Fruit fly (Drosophila melanogaster) whole organism, embryonic: ENCODE data around the gene Tsc1.

ENCODE experiments used
- BEAF-32 ChIP-seq: fragments of 200-800 bp; sonication (Bioruptor generic); optimal IDR thresholded peaks from 3 replicates; lab custom pipeline; 2017; ENCODE audit warnings: missing biosample characterization, missing genetic modification characterization, mild to moderate bottlenecking, moderate library complexity, missing genetic modification reagents
- Bteb2 ChIP-seq: fragments of 200-800 bp; sonication (Bioruptor generic); optimal IDR thresholded peaks from 2 replicates; lab custom pipeline; 2016; ENCODE audit warnings: missing biosample characterization, missing genetic modification characterization
- CG10267 ChIP-seq: fragments of 200-800 bp; sonication (Bioruptor generic); optimal IDR thresholded peaks from 2 replicates; lab custom pipeline; 2018; ENCODE audit warnings: missing biosample characterization, mild to moderate bottlenecking, missing genetic modification characterization, moderate library complexity
- CG10366 ChIP-seq: fragments of 200-800 bp; sonication (Bioruptor generic); IDR thresholded peaks from 2 replicates; pipeline ENCODE4 v1.3.6; 2022; ENCODE audit warnings: missing biosample characterization, missing genetic modification characterization
- CG11093 ChIP-seq: fragments of 200-800 bp; sonication (Bioruptor generic); IDR thresholded peaks from 3 replicates; pipeline ENCODE4 v1.3.6; 2022; ENCODE audit warnings: missing biosample characterization, missing genetic modification characterization
- CG11247 ChIP-seq: fragments of 200-800 bp; sonication (Bioruptor generic); IDR thresholded peaks from 2 replicates; pipeline ENCODE4 v1.3.6; 2022; ENCODE audit warnings: missing biosample characterization, missing genetic modification characterization
- CG12391 ChIP-seq: fragments of 200-800 bp; sonication (Bioruptor generic); optimal IDR thresholded peaks from 3 replicates; lab custom pipeline; 2018; ENCODE audit warnings: missing biosample characterization, mild to moderate bottlenecking, missing genetic modification characterization, moderate library complexity
- CG13775 ChIP-seq: fragments of 200-800 bp; sonication (Bioruptor generic); optimal IDR thresholded peaks from 3 replicates; lab custom pipeline; 2017; ENCODE audit warnings: missing biosample characterization, mild to moderate bottlenecking, missing genetic modification characterization
- CG14050 ChIP-seq: fragments of 200-800 bp; sonication (Bioruptor generic); IDR thresholded peaks from 3 replicates; pipeline ENCODE4 v1.3.6; 2022; ENCODE audit warnings: missing biosample characterization, missing genetic modification characterization
- CG14667 ChIP-seq: fragments of 200-800 bp; sonication (Bioruptor generic); IDR thresholded peaks from 2 replicates; pipeline ENCODE4 v1.3.6; 2022; ENCODE audit warnings: missing biosample characterization, missing genetic modification characterization
- CG16779 ChIP-seq: fragments of 200-800 bp; sonication (Bioruptor generic); IDR thresholded peaks from 2 replicates; pipeline ENCODE4 v1.3.6; 2022; ENCODE audit warnings: missing biosample characterization, missing genetic modification characterization
- CG17385 ChIP-seq: fragments of 200-800 bp; sonication (Bioruptor generic); optimal IDR thresholded peaks from 3 replicates; lab custom pipeline; 2018; ENCODE audit warnings: missing biosample characterization, mild to moderate bottlenecking, missing genetic modification characterization
- CG2199 ChIP-seq: fragments of 200-800 bp; sonication (Bioruptor generic); IDR thresholded peaks from 3 replicates; pipeline ENCODE4 v1.3.6; 2022; ENCODE audit warnings: missing biosample characterization, missing genetic modification characterization
- CG2889 ChIP-seq: fragments of 200-800 bp; sonication (Bioruptor generic); IDR thresholded peaks from 3 replicates; pipeline ENCODE4 v1.3.6; 2022; ENCODE audit warnings: missing biosample characterization, missing genetic modification characterization
- CG33213 ChIP-seq: fragments of 200-800 bp; sonication (Bioruptor generic); optimal IDR thresholded peaks from 3 replicates; lab custom pipeline; 2016; ENCODE audit warnings: missing biosample characterization, missing genetic modification characterization
- CG4360 ChIP-seq: fragments of 200-800 bp; sonication (Bioruptor generic); IDR thresholded peaks from 2 replicates; pipeline ENCODE4 v1.3.6; 2022; ENCODE audit warnings: missing biosample characterization, missing genetic modification characterization
- CG6813 ChIP-seq: fragments of 200-800 bp; sonication (Bioruptor generic); optimal IDR thresholded peaks from 2 replicates; lab custom pipeline; 2017; ENCODE audit warnings: missing biosample characterization, missing genetic modification characterization, mild to moderate bottlenecking, moderate library complexity, missing genetic modification reagents
- CG7963 ChIP-seq: fragments of 200-800 bp; sonication (Bioruptor generic); IDR thresholded peaks from 3 replicates; pipeline ENCODE4 v1.3.6; 2022; ENCODE audit warnings: missing biosample characterization, missing genetic modification characterization; ENCODE audit not compliant: partially characterized antibody
- CG8281 ChIP-seq: fragments of 200-800 bp; sonication (Bioruptor generic); optimal IDR thresholded peaks from 2 replicates; lab custom pipeline; 2018; ENCODE audit warnings: missing biosample characterization, mild to moderate bottlenecking, missing genetic modification characterization, moderate library complexity
- CG8388 ChIP-seq: fragments of 200-800 bp; sonication (Bioruptor generic); optimal IDR thresholded peaks from 2 replicates; lab custom pipeline; 2019; ENCODE audit warnings: missing biosample characterization, mild to moderate bottlenecking, missing genetic modification characterization, moderate library complexity
- CG8478 ChIP-seq: fragments of >200 bp; optimal IDR thresholded peaks from 2 replicates; lab custom pipeline; 2018
- CG9437 ChIP-seq: fragments of 200-800 bp; sonication (Bioruptor generic); optimal IDR thresholded peaks from 2 replicates; lab custom pipeline; 2018; ENCODE audit warnings: missing biosample characterization, mild to moderate bottlenecking, missing genetic modification characterization
- CG9876 ChIP-seq: fragments of 200-800 bp; sonication (Bioruptor generic); optimal IDR thresholded peaks from 2 replicates; lab custom pipeline; 2016; ENCODE audit warnings: missing biosample characterization, missing genetic modification characterization
- D19A ChIP-seq: fragments of 200-800 bp; optimal IDR thresholded peaks from 3 replicates; lab custom pipeline; 2019; ENCODE audit warnings: missing biosample characterization, mild to moderate bottlenecking, missing genetic modification characterization, moderate library complexity
- Doc3 ChIP-seq: fragments of 200-800 bp; sonication (Bioruptor generic); IDR thresholded peaks from 3 replicates; pipeline ENCODE4 v1.3.6; 2022; ENCODE audit warnings: missing biosample characterization, missing genetic modification characterization; ENCODE audit not compliant: partially characterized antibody
- ERR ChIP-seq: fragments of 200-800 bp; sonication (Bioruptor generic); optimal IDR thresholded peaks from 2 replicates; lab custom pipeline; 2016; ENCODE audit warnings: missing biosample characterization, missing genetic modification characterization
- Hr78 ChIP-seq, 2 experiments: fragments of 200-800 bp in 1 of 2; fragments of >200 bp in 1 of 2; sonication (Bioruptor generic) in 1 of 2; optimal IDR thresholded peaks; 2 replicates each; lab custom pipeline; 2017 to 2019; ENCODE audit warnings: missing biosample characterization in 2 of 2, missing genetic modification characterization in 2 of 2, mild to moderate bottlenecking in 1 of 2, moderate library complexity in 1 of 2
- Jarid2 ChIP-seq: fragments of 200-800 bp; sonication (Bioruptor generic); optimal IDR thresholded peaks from 3 replicates; lab custom pipeline; 2017; ENCODE audit warnings: mild to moderate bottlenecking, missing biosample characterization, missing genetic modification reagents, missing genetic modification characterization
- PHDP ChIP-seq: fragments of 200-800 bp; sonication (Bioruptor generic); optimal IDR thresholded peaks from 3 replicates; lab custom pipeline; 2018; ENCODE audit warnings: missing biosample characterization, mild to moderate bottlenecking, missing genetic modification characterization, moderate library complexity
- Ptx1 ChIP-seq: fragments of 200-800 bp; sonication (Bioruptor generic); IDR thresholded peaks from 2 replicates; pipeline ENCODE4 v1.3.6; 2022; ENCODE audit warnings: missing biosample characterization, missing genetic modification characterization
- Rfx ChIP-seq: fragments of 200-800 bp; sonication (Bioruptor generic); IDR thresholded peaks from 2 replicates; pipeline ENCODE4 v1.3.6; 2022; ENCODE audit warnings: missing biosample characterization, missing genetic modification characterization
- Stat92E ChIP-seq, 3 experiments: fragments of >200 bp in 2 of 3; fragments of 200-800 bp in 1 of 3; sonication (Bioruptor generic) in 1 of 3; optimal IDR thresholded peaks; 2 replicates each; lab custom pipeline; 2017 to 2019; ENCODE audit warnings: missing biosample characterization in 3 of 3, missing genetic modification characterization in 3 of 3, mild to moderate bottlenecking in 1 of 3, moderate library complexity in 1 of 3
- Taf1 ChIP-seq: fragments of 200-800 bp; sonication (Bioruptor generic); IDR thresholded peaks from 2 replicates; pipeline ENCODE4 v1.3.6; 2022; ENCODE audit warnings: missing biosample characterization, missing genetic modification characterization
- cwo ChIP-seq: fragments of 200-800 bp; sonication (Bioruptor generic); optimal IDR thresholded peaks from 3 replicates; lab custom pipeline; 2017; ENCODE audit warnings: missing biosample characterization, missing genetic modification characterization, mild to moderate bottlenecking, moderate library complexity, missing genetic modification reagents
- en ChIP-seq: fragments of 200-800 bp; sonication (Bioruptor generic); optimal IDR thresholded peaks from 2 replicates; lab custom pipeline; 2016; ENCODE audit warnings: missing biosample characterization, missing genetic modification characterization
- fd96Cb ChIP-seq: fragments of 200-800 bp; sonication (Bioruptor generic); optimal IDR thresholded peaks from 2 replicates; lab custom pipeline; 2018; ENCODE audit warnings: missing biosample characterization, mild to moderate bottlenecking, missing genetic modification characterization, moderate library complexity
- grau ChIP-seq: fragments of 200-800 bp; optimal IDR thresholded peaks from 3 replicates; lab custom pipeline; 2019; ENCODE audit warnings: missing biosample characterization, mild to moderate bottlenecking, missing genetic modification characterization, moderate library complexity
- jing ChIP-seq: fragments of 200-800 bp; sonication (Bioruptor generic); optimal IDR thresholded peaks from 2 replicates; lab custom pipeline; 2018; ENCODE audit warnings: missing biosample characterization, mild to moderate bottlenecking, missing genetic modification characterization
- p53 ChIP-seq: fragments of 200-800 bp; sonication (Bioruptor generic); optimal IDR thresholded peaks from 2 replicates; lab custom pipeline; 2016; ENCODE audit warnings: missing biosample characterization, missing genetic modification characterization
- peb ChIP-seq: fragments of 200-800 bp; sonication (Bioruptor generic); IDR thresholded peaks from 2 replicates; pipeline ENCODE4 v1.3.6; 2022; ENCODE audit warnings: missing biosample characterization, missing genetic modification characterization
- pita ChIP-seq: fragments of 200-800 bp; sonication (Bioruptor generic); optimal IDR thresholded peaks from 2 replicates; lab custom pipeline; 2017; ENCODE audit warnings: missing biosample characterization, mild to moderate bottlenecking, missing genetic modification characterization
- ranshi ChIP-seq: fragments of 200-800 bp; sonication (Bioruptor generic); IDR thresholded peaks from 2 replicates; pipeline ENCODE4 v1.3.6; 2022; ENCODE audit warnings: missing biosample characterization, missing genetic modification characterization
- repo ChIP-seq: fragments of 200-800 bp; sonication (Bioruptor generic); optimal IDR thresholded peaks from 2 replicates; lab custom pipeline; 2016; ENCODE audit warnings: missing biosample characterization, missing genetic modification characterization
- sc ChIP-seq, 3 experiments: fragments of >200 bp in 2 of 3; fragments of 200-800 bp in 1 of 3; sonication (Bioruptor generic) in 1 of 3; optimal IDR thresholded peaks; 2 replicates in 2 of 3; 3 replicates in 1 of 3; lab custom pipeline; 2017; ENCODE audit warnings: mild to moderate bottlenecking in 1 of 3, missing biosample characterization in 1 of 3, missing genetic modification characterization in 1 of 3, missing genetic modification reagents in 1 of 3
- schlank ChIP-seq: fragments of 200-800 bp; sonication (Bioruptor generic); optimal IDR thresholded peaks from 2 replicates; lab custom pipeline; 2018; ENCODE audit warnings: missing biosample characterization, mild to moderate bottlenecking, missing genetic modification characterization
- vnd ChIP-seq: fragments of 200-800 bp; sonication (Bioruptor generic); IDR thresholded peaks from 3 replicates; pipeline ENCODE4 v1.3.6; 2022; ENCODE audit warnings: missing biosample characterization, missing genetic modification characterization; ENCODE audit not compliant: partially characterized antibody
- zen2 ChIP-seq: fragments of 200-800 bp; sonication (Bioruptor generic); IDR thresholded peaks from 3 replicates; pipeline ENCODE4 v1.3.6; 2022; ENCODE audit warnings: missing biosample characterization, missing genetic modification characterization; ENCODE audit not compliant: partially characterized antibody

Gene Tsc1

dm6 chr3R:24151924-24152809, 22.1 kb downstream of the Tsc1 start, which contains the start of the genes p38a and CG6178 (continued):
- TF ChIP-seq CG13775 (GFP tag; lab: Kevin White, UChicago) = peak; percentile 98
- TF ChIP-seq D19A (tag; lab: Kevin White, UChicago) = peak; percentile 98
- peak; percentile 97 for TF ChIP-seq CG8388
- peak; percentile 92 for TF ChIP-seq CG2199 (GFP tag; lab: Robert Waterston, UW)
- peak; percentile 94 for TF ChIP-seq CG6813 (GFP tag; lab: Kevin White, UChicago)
- TF ChIP-seq peb (GFP tag; lab: Robert Waterston, UW) = peak; percentile 87
- TF ChIP-seq ranshi (GFP tag; lab: Robert Waterston, UW) = peak; percentile 97
- peak; percentile 21 for TF ChIP-seq Bteb2 (GFP tag; lab: Kevin White, UChicago)
- no peak for TF ChIP-seq CG8478
- peak; percentile 88 for TF ChIP-seq CG8281 (tag; lab: Kevin White, UChicago)
- peak; percentile 94 for TF ChIP-seq CG2889 (GFP tag; lab: Robert Waterston, UW)
- peak; percentile 85 for TF ChIP-seq schlank (tag; lab: Kevin White, UChicago)
- TF ChIP-seq fd96Cb (tag; lab: Kevin White, UChicago) = peak; percentile 98
- no peak for TF ChIP-seq Doc3 (GFP tag; lab: Robert Waterston, UW)
- no peak for TF ChIP-seq en (GFP tag; lab: Kevin White, UChicago)
- TF ChIP-seq CG14050 (GFP tag; lab: Robert Waterston, UW) = peak; percentile 96
- TF ChIP-seq Jarid2 (GFP tag; lab: Kevin White, UChicago) = peak; percentile 86
- peak; percentile 98 for TF ChIP-seq grau
- peak in 1 of 3 experiments; percentile 76 for TF ChIP-seq Stat92E (GFP tag; optimal IDR thresholded peaks at IDR 0.05; lab: Kevin White, UChicago)
- TF ChIP-seq CG4360 (GFP tag; lab: Robert Waterston, UW) = peak; percentile 54
- TF ChIP-seq CG14667 (GFP tag; lab: Robert Waterston, UW) = peak; percentile 96
- no peak for TF ChIP-seq pita (GFP tag; lab: Kevin White, UChicago)
- no peak for TF ChIP-seq sc (optimal IDR thresholded peaks at IDR 0.05; lab: Kevin White, UChicago)
- peak; percentile 94 for TF ChIP-seq sc (GFP tag; optimal IDR thresholded peaks at IDR 0.05; lab: Kevin White, UChicago)
- TF ChIP-seq CG17385 (GFP tag; lab: Kevin White, UChicago) = peak; percentile 94
- TF ChIP-seq CG10366 (GFP tag; lab: Robert Waterston, UW) = peak; percentile 96
- no peak for TF ChIP-seq ERR
- TF ChIP-seq CG16779 (GFP tag; lab: Robert Waterston, UW) = peak; percentile 79
- TF ChIP-seq CG10267 (tag; lab: Kevin White, UChicago) = peak; percentile 94
- TF ChIP-seq p53 (GFP tag; lab: Kevin White, UChicago) = no peak
- TF ChIP-seq CG11093 (GFP tag; lab: Robert Waterston, UW) = peak; percentile 94
- no peak for TF ChIP-seq repo (GFP tag; lab: Kevin White, UChicago)
- peak; percentile 95 for TF ChIP-seq CG11247
- peak; percentile 15 for TF ChIP-seq BEAF-32
- peak; percentile 88 for TF ChIP-seq Taf1 (GFP tag; lab: Robert Waterston, UW)
- no peak for TF ChIP-seq vnd (GFP tag; lab: Robert Waterston, UW)
- no peak for TF ChIP-seq zen2
- TF ChIP-seq CG12391 (tag; lab: Kevin White, UChicago) = peak; percentile 98
- peak; percentile 14 for TF ChIP-seq CG33213 (GFP tag; lab: Kevin White, UChicago)
- TF ChIP-seq CG7963 = no peak
- peak in 1 of 2 experiments; percentile 83 for TF ChIP-seq Hr78 (GFP tag; optimal IDR thresholded peaks at IDR 0.05; lab: Kevin White, UChicago)
- TF ChIP-seq Ptx1 (GFP tag; lab: Robert Waterston, UW) = peak; percentile 99
- peak; percentile 98 for TF ChIP-seq Rfx (GFP tag; lab: Robert Waterston, UW)
- TF ChIP-seq cwo = peak; percentile 96
- peak; percentile 96 for TF ChIP-seq CG9437 (GFP tag; lab: Kevin White, UChicago)
- peak; percentile 82 for TF ChIP-seq jing (GFP tag; lab: Kevin White, UChicago)
- peak; percentile 13 for TF ChIP-seq CG9876 (GFP tag; lab: Kevin White, UChicago)
- TF ChIP-seq PHDP = peak; percentile 98
